Worm (Caenorhabditis elegans) whole organism, mixed stage, embryonic: ENCODE results near the gene srab-16.

Source experiments
- M03D4.4 ChIP-seq: sonication (generic microtip); optimal IDR thresholded peaks from 2 replicates; lab custom pipeline; 2017; ENCODE audit warnings: mild to moderate bottlenecking, missing genetic modification characterization, missing compliant biosample characterization
- bed-3 ChIP-seq: fragments of 200-800 bp; sonication (Bioruptor generic); optimal IDR thresholded peaks from 3 replicates; lab custom pipeline; 2018; ENCODE audit warnings: mild to moderate bottlenecking, missing genetic modification characterization, moderate library complexity, missing compliant biosample characterization
- blmp-1 ChIP-seq: fragments of 150-350 bp; optimal IDR thresholded peaks from 2 replicates; lab custom pipeline; 2014; ENCODE audit warnings: missing biosample characterization, missing genetic modification characterization
- ceh-39 ChIP-seq: fragments of 150-350 bp; optimal IDR thresholded peaks from 2 replicates; lab custom pipeline; 2014; ENCODE audit warnings: missing biosample characterization, missing genetic modification characterization
- ceh-43 ChIP-seq: fragments of 200-800 bp; sonication (Bioruptor generic); optimal IDR thresholded peaks from 2 replicates; lab custom pipeline; 2018; ENCODE audit warnings: mild to moderate bottlenecking, missing genetic modification characterization, moderate library complexity, missing compliant biosample characterization
- ceh-83 ChIP-seq: fragments of 200-800 bp; sonication (Bioruptor generic); optimal IDR thresholded peaks from 2 replicates; lab custom pipeline; 2018; ENCODE audit warnings: mild to moderate bottlenecking, missing genetic modification characterization, missing compliant biosample characterization
- ces-1 ChIP-seq: fragments of 150-350 bp; optimal IDR thresholded peaks from 2 replicates; lab custom pipeline; 2014; ENCODE audit warnings: missing biosample characterization, missing genetic modification reagents, missing genetic modification characterization
- drap-1 ChIP-seq: fragments of 200-800 bp; sonication (Bioruptor generic); optimal IDR thresholded peaks from 3 replicates; lab custom pipeline; 2018; ENCODE audit warnings: mild to moderate bottlenecking, missing genetic modification characterization, missing compliant biosample characterization
- elt-1 ChIP-seq: sonication (generic microtip); optimal IDR thresholded peaks from 2 replicates; lab custom pipeline; 2017; ENCODE audit warnings: missing genetic modification characterization, mild to moderate bottlenecking, missing compliant biosample characterization, antibody characterized with exemption, moderate library complexity, borderline replicate concordance; ENCODE audit not compliant: insufficient read depth
- elt-3 ChIP-seq: fragments of 150-350 bp; optimal IDR thresholded peaks from 2 replicates; lab custom pipeline; 2014; ENCODE audit warnings: missing biosample characterization, missing genetic modification characterization
- flh-1 ChIP-seq: fragments of 200-800 bp; sonication (Bioruptor generic); optimal IDR thresholded peaks from 2 replicates; lab custom pipeline; 2018; ENCODE audit warnings: mild to moderate bottlenecking, missing genetic modification characterization, moderate library complexity, missing compliant biosample characterization
- ham-2 ChIP-seq: fragments of 200-800 bp; sonication (Bioruptor generic); optimal IDR thresholded peaks from 2 replicates; lab custom pipeline; 2018; ENCODE audit warnings: mild to moderate bottlenecking, missing genetic modification characterization, missing compliant biosample characterization
- hlh-1 ChIP-seq: fragments of 150-350 bp; optimal IDR thresholded peaks from 2 replicates; lab custom pipeline; 2014; ENCODE audit warnings: missing biosample characterization, missing genetic modification reagents, missing genetic modification characterization
- lin-32 ChIP-seq: fragments of 200-800 bp; sonication (Bioruptor generic); optimal IDR thresholded peaks from 2 replicates; lab custom pipeline; 2018; ENCODE audit warnings: mild to moderate bottlenecking, missing genetic modification characterization, missing compliant biosample characterization
- lsy-2 ChIP-seq: fragments of 150-350 bp; optimal IDR thresholded peaks from 2 replicates; lab custom pipeline; 2014; ENCODE audit warnings: missing biosample characterization, missing genetic modification characterization
- mab-5 ChIP-seq: fragments of 150-350 bp; optimal IDR thresholded peaks from 2 replicates; lab custom pipeline; 2014; ENCODE audit warnings: missing biosample characterization, missing genetic modification characterization
- mep-1 ChIP-seq: fragments of 150-350 bp; optimal IDR thresholded peaks from 2 replicates; lab custom pipeline; 2017; ENCODE audit warnings: missing biosample characterization, missing genetic modification reagents, missing genetic modification characterization, inconsistent platforms
- mls-2 ChIP-seq: sonication (generic microtip); optimal IDR thresholded peaks from 2 replicates; lab custom pipeline; 2016; ENCODE audit warnings: mild to moderate bottlenecking, missing genetic modification characterization, moderate library complexity, missing compliant biosample characterization
- nhr-12 ChIP-seq: fragments of 150-350 bp; optimal IDR thresholded peaks from 2 replicates; lab custom pipeline; 2014; ENCODE audit warnings: missing biosample characterization, missing genetic modification characterization
- nhr-2 ChIP-seq: fragments of 150-350 bp; optimal IDR thresholded peaks from 2 replicates; lab custom pipeline; 2014; ENCODE audit warnings: missing biosample characterization, missing genetic modification characterization
- nhr-237 ChIP-seq: fragments of 150-350 bp; optimal IDR thresholded peaks from 2 replicates; lab custom pipeline; 2014; ENCODE audit warnings: missing biosample characterization, missing genetic modification characterization
- nhr-76 ChIP-seq: sonication (generic microtip); optimal IDR thresholded peaks from 2 replicates; lab custom pipeline; 2017; ENCODE audit warnings: missing biosample characterization, missing genetic modification characterization
- pha-4 ChIP-seq: fragments of 150-350 bp; optimal IDR thresholded peaks from 2 replicates; lab custom pipeline; 2018; ENCODE audit warnings: missing biosample characterization, missing genetic modification reagents, missing genetic modification characterization
- sem-2 ChIP-seq: fragments of 200-800 bp; sonication (Bioruptor generic); optimal IDR thresholded peaks from 2 replicates; lab custom pipeline; 2018; ENCODE audit warnings: mild to moderate bottlenecking, missing genetic modification characterization, missing compliant biosample characterization
- snpc-4 ChIP-seq: fragments of 150-350 bp; optimal IDR thresholded peaks from 2 replicates; lab custom pipeline; 2014; ENCODE audit warnings: missing biosample characterization, missing genetic modification characterization
- sptf-1 ChIP-seq: sonication (generic microtip); optimal IDR thresholded peaks from 2 replicates; lab custom pipeline; 2017; ENCODE audit warnings: mild to moderate bottlenecking, missing genetic modification characterization, moderate library complexity, missing compliant biosample characterization
- tbx-8 ChIP-seq: fragments of 200-800 bp; sonication (Bioruptor generic); optimal IDR thresholded peaks from 2 replicates; lab custom pipeline; 2018; ENCODE audit warnings: mild to moderate bottlenecking, missing genetic modification characterization, moderate library complexity, missing compliant biosample characterization
- unc-39 ChIP-seq: fragments of 150-350 bp; optimal IDR thresholded peaks from 2 replicates; lab custom pipeline; 2014; ENCODE audit warnings: missing biosample characterization, missing genetic modification characterization
- unc-62 ChIP-seq: fragments of 150-350 bp; optimal IDR thresholded peaks from 2 replicates; lab custom pipeline; 2014; ENCODE audit warnings: missing biosample characterization, missing genetic modification reagents, missing genetic modification characterization
- zip-8 ChIP-seq: fragments of 150-350 bp; optimal IDR thresholded peaks from 2 replicates; lab custom pipeline; 2014; ENCODE audit warnings: missing biosample characterization, missing genetic modification characterization
- ztf-11 ChIP-seq: fragments of 150-350 bp; optimal IDR thresholded peaks from 2 replicates; lab custom pipeline; 2014; ENCODE audit warnings: missing biosample characterization, missing genetic modification characterization

Gene srab-16

DNA sequence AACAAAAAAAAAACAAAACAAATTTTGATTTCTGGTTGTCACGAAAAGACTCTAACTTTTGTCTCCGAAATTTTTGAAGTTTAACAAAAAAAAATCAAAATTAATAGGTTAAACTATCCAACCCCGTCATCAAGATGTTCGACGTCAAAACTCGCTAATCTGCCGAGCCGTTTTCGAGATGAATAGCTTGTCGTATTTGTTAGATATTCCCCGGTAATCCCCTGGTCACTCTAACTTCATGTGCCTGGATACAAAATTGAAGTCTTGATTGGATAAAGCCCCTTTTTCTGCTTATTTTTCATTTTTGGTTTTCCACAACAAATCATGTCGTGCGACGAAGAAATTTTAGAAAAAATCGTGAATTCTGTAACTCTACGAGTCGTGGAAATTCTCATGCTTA, at the start of gene srab-16:
srab-16 (plus strand) TSS at position 301 of the 400 bp plus-strand sequence.
- TF ChIP-seq pha-4 (tag; lab: Kevin White, UChicago) = no peak
- no peak for TF ChIP-seq nhr-237 (tag; lab: Kevin White, UChicago)
- TF ChIP-seq flh-1 (GFP tag; lab: Kevin White, UChicago) = no peak
- no peak for TF ChIP-seq unc-39 (tag; lab: Kevin White, UChicago)
- no peak for TF ChIP-seq lsy-2
- TF ChIP-seq mls-2 = no peak
- no peak for TF ChIP-seq hlh-1 (tag; lab: Kevin White, UChicago)
- no peak for TF ChIP-seq ceh-83 (GFP tag; lab: Kevin White, UChicago)
- no peak for TF ChIP-seq unc-62
- TF ChIP-seq mab-5 (tag; lab: Kevin White, UChicago) = no peak
- no peak for TF ChIP-seq tbx-8 (GFP tag; lab: Kevin White, UChicago)
- TF ChIP-seq ces-1 (GFP tag; lab: Kevin White, UChicago) = no peak
- TF ChIP-seq ceh-39 = no peak

DNA sequence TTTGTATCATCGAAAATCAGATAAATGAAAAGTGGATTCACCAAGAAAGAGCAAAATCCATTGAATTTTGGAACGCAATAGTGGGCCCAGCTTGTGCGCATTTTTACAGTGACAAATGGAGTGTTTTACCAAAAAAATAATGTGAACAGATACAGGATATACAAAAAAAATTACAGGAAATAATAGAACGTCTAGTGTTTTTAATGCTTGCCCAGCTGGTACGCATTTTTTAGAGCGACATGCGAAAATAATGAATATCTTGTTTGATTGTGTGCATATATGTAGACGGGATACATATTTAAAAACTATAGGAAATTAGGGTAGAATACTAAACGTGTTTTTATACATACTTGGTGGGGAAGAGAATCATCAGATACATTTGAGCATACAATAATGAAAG, 46.4 kb upstream of the srab-16 start, which contains the start of gene srj-25:
srj-25 (minus strand) TSS at position 101 of the 400 bp plus-strand sequence.
- no peak for TF ChIP-seq unc-39 (tag; lab: Kevin White, UChicago)
- no peak for TF ChIP-seq ceh-43
- TF ChIP-seq ceh-39 = no peak
- no peak for TF ChIP-seq bed-3 (GFP tag; lab: Kevin White, UChicago)
- TF ChIP-seq unc-62 = no peak
- no peak for TF ChIP-seq blmp-1
- no peak for TF ChIP-seq sptf-1 (tag; lab: Kevin White, UChicago)
- TF ChIP-seq M03D4.4 (tag; lab: Kevin White, UChicago) = no peak
- no peak for TF ChIP-seq ces-1 (GFP tag; lab: Kevin White, UChicago)
- no peak for TF ChIP-seq elt-1 (tag; lab: Kevin White, UChicago)
- TF ChIP-seq mab-5 (tag; lab: Kevin White, UChicago) = no peak
- TF ChIP-seq ceh-83 (GFP tag; lab: Kevin White, UChicago) = no peak
- TF ChIP-seq lsy-2 = no peak
- no peak for TF ChIP-seq snpc-4
- TF ChIP-seq ham-2 = no peak
- no peak for TF ChIP-seq mep-1
- TF ChIP-seq tbx-8 (GFP tag; lab: Kevin White, UChicago) = no peak
- no peak for TF ChIP-seq nhr-76 (tag; lab: Kevin White, UChicago)
- TF ChIP-seq drap-1 (GFP tag; lab: Kevin White, UChicago) = no peak
- TF ChIP-seq lin-32 (GFP tag; lab: Kevin White, UChicago) = no peak

DNA sequence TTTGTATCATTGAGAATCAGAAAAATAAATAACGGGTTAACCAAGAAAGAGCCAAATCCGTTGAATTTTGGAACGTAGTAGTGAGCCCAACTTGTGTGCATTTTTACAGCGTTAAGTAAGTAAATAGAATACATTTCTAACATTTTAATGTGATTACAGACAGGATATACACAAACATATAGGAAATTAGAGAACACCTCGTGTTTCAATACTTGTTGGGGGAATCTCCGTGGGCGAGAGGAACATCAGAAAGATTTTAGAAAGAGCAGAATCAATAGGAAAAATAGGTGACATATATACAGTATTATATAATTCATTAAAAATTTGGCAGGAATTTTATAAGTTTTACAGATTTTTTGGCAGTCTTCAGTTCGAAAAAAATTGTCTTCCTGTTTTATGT, 43.8 kb upstream of the srab-16 start, which contains the start of gene srj-24:
srj-24 (minus strand) TSS at position 101 of the 400 bp plus-strand sequence.
- TF ChIP-seq nhr-2 (tag; lab: Kevin White, UChicago) (no peak), elt-1 (tag; lab: Kevin White, UChicago) (no peak), nhr-76 (tag; lab: Kevin White, UChicago) (no peak), sem-2 (GFP tag; lab: Kevin White, UChicago) (no peak), nhr-12 (no peak)
- TF ChIP-seq, all 35 proteins: peak for 0

- TF ChIP-seq pha-4 (tag; lab: Kevin White, UChicago) (no peak), ceh-39 (no peak), unc-62 (no peak), drap-1 (GFP tag; lab: Kevin White, UChicago) (no peak), nhr-2 (tag; lab: Kevin White, UChicago) (no peak), mep-1 (no peak), mls-2 (no peak), sem-2 (GFP tag; lab: Kevin White, UChicago) (no peak), elt-3 (tag; lab: Kevin White, UChicago) (no peak), zip-8 (no peak), lsy-2 (no peak), ztf-11 (tag; lab: Kevin White, UChicago) (no peak), elt-1 (tag; lab: Kevin White, UChicago) (no peak), mab-5 (tag; lab: Kevin White, UChicago) (no peak)
Measured at ce11 chrV:741820-742219, 40.7 kb upstream of the srab-16 start, which contains the start of gene C05E4.7. Gene C05E4.7, plus strand, starts transcription at chrV:742120.

DNA sequence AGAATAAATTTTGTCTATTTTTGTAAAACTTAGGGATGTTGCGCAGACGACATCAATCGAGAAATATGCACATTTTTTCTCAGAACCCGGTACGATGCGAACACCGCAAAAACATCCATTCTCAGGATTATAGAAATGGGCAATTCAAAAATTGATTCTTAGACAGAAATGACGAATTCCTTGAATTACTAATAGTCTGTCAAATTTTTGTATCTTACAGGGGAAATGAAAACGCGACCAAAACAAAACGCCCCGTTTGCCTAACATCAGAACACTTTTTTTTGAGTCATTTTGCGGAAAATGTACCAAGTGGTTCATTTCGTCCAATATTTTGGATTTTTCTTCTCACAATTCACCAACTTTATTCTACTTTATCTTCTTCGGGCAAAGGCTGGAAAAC, 39.2 kb upstream of the srab-16 start, which contains the start of gene str-134:
str-134 (plus strand) TSS at position 301 of the 400 bp plus-strand sequence.
- TF ChIP-seq bed-3 (GFP tag; lab: Kevin White, UChicago) = no peak
